Worm (Caenorhabditis elegans) whole organism, L2 larva: ENCODE measurements around the gene C09F9.1.

ENCODE experiments used
- R02D3.7 ChIP-seq: fragments of 150-350 bp; optimal IDR thresholded peaks from 2 replicates; lab custom pipeline; 2014; ENCODE audit warnings: missing biosample characterization, missing genetic modification characterization
- Y55F3AM.14 ChIP-seq: fragments of 200-800 bp; sonication (Bioruptor generic); optimal IDR thresholded peaks from 2 replicates; lab custom pipeline; 2018; ENCODE audit warnings: mild to moderate bottlenecking, missing genetic modification characterization, missing compliant biosample characterization
- ZK546.5 ChIP-seq: sonication (generic microtip); optimal IDR thresholded peaks from 2 replicates; lab custom pipeline; 2017; ENCODE audit warnings: missing biosample characterization, missing genetic modification characterization
- alr-1 ChIP-seq: fragments of 150-350 bp; optimal IDR thresholded peaks from 2 replicates; lab custom pipeline; 2014; ENCODE audit warnings: missing biosample characterization, missing genetic modification characterization
- aly-2 ChIP-seq: fragments of 150-350 bp; optimal IDR thresholded peaks from 2 replicates; lab custom pipeline; 2014; ENCODE audit warnings: missing biosample characterization, missing genetic modification characterization
- ama-1 ChIP-seq: fragments of 150-350 bp; optimal IDR thresholded peaks from 2 replicates; lab custom pipeline; 2018; ENCODE audit warnings: inconsistent platforms
- blmp-1 ChIP-seq: sonication (generic microtip); optimal IDR thresholded peaks from 2 replicates; lab custom pipeline; 2017; ENCODE audit warnings: missing genetic modification characterization, mild to moderate bottlenecking, missing compliant biosample characterization, antibody characterized with exemption, moderate library complexity; ENCODE audit not compliant: insufficient read depth
- ceh-16 ChIP-seq: fragments of 150-350 bp; optimal IDR thresholded peaks from 2 replicates; lab custom pipeline; 2014; ENCODE audit warnings: missing biosample characterization, missing genetic modification characterization
- ceh-82 ChIP-seq: fragments of 150-350 bp; optimal IDR thresholded peaks from 2 replicates; lab custom pipeline; 2014; ENCODE audit warnings: missing biosample characterization, missing genetic modification characterization
- crh-2 ChIP-seq: sonication (generic microtip); optimal IDR thresholded peaks from 2 replicates; lab custom pipeline; 2017; ENCODE audit warnings: missing biosample characterization, missing genetic modification characterization
- egl-27 ChIP-seq: sonication (generic microtip); optimal IDR thresholded peaks from 3 replicates; lab custom pipeline; 2017; ENCODE audit warnings: missing biosample characterization, missing genetic modification reagents, missing genetic modification characterization
- elt-1 ChIP-seq: fragments of 150-350 bp; optimal IDR thresholded peaks from 2 replicates; lab custom pipeline; 2014; ENCODE audit warnings: missing biosample characterization, missing genetic modification characterization
- lin-11 ChIP-seq: fragments of 150-350 bp; sonication (generic microtip); optimal IDR thresholded peaks from 2 replicates; lab custom pipeline; 2014; ENCODE audit warnings: missing biosample characterization, missing genetic modification characterization, inconsistent platforms, mixed read lengths
- lsy-2 ChIP-seq, 2 experiments: fragments of 150-350 bp in 1 of 2; sonication (generic microtip) in 1 of 2; optimal IDR thresholded peaks; 2 replicates each; lab custom pipeline; 2014 to 2017; ENCODE audit warnings: missing biosample characterization in 2 of 2, missing genetic modification characterization in 2 of 2
- mbf-1 ChIP-seq: sonication (generic microtip); optimal IDR thresholded peaks from 2 replicates; lab custom pipeline; 2017; ENCODE audit warnings: missing biosample characterization, missing genetic modification characterization
- mdl-1 ChIP-seq, 2 experiments: fragments of 150-350 bp in 1 of 2; sonication (generic microtip) in 1 of 2; optimal IDR thresholded peaks; 2 replicates each; lab custom pipeline; 2017; ENCODE audit warnings: missing biosample characterization in 2 of 2, missing genetic modification characterization in 2 of 2
- nhr-10 ChIP-seq: sonication (generic microtip); optimal IDR thresholded peaks from 2 replicates; lab custom pipeline; 2017; ENCODE audit warnings: missing biosample characterization, missing genetic modification characterization
- nhr-11 ChIP-seq: fragments of 150-350 bp; optimal IDR thresholded peaks from 2 replicates; lab custom pipeline; 2014; ENCODE audit warnings: missing biosample characterization, missing genetic modification characterization
- nhr-129 ChIP-seq: fragments of 150-350 bp; optimal IDR thresholded peaks from 2 replicates; lab custom pipeline; 2014; ENCODE audit warnings: missing biosample characterization, missing genetic modification characterization
- nhr-21 ChIP-seq: fragments of 150-350 bp; optimal IDR thresholded peaks from 2 replicates; lab custom pipeline; 2014; ENCODE audit warnings: missing biosample characterization, missing genetic modification characterization
- nhr-6 ChIP-seq: fragments of 150-350 bp; optimal IDR thresholded peaks from 2 replicates; lab custom pipeline; 2014; ENCODE audit warnings: missing biosample characterization, missing genetic modification characterization
- nhr-77 ChIP-seq: fragments of 150-350 bp; optimal IDR thresholded peaks from 2 replicates; lab custom pipeline; 2014; ENCODE audit warnings: missing biosample characterization, missing genetic modification characterization
- peb-1 ChIP-seq: fragments of 150-350 bp; optimal IDR thresholded peaks from 2 replicates; lab custom pipeline; 2014; ENCODE audit warnings: missing biosample characterization, missing genetic modification characterization
- sem-4 ChIP-seq: fragments of 150-350 bp; optimal IDR thresholded peaks from 2 replicates; lab custom pipeline; 2014; ENCODE audit warnings: missing biosample characterization, missing genetic modification reagents, missing genetic modification characterization
- skn-1 ChIP-seq: sonication (generic microtip); optimal IDR thresholded peaks from 2 replicates; lab custom pipeline; 2017; ENCODE audit warnings: missing biosample characterization, missing genetic modification characterization
- sma-9 ChIP-seq, 2 experiments: fragments of 150-350 bp in 1 of 2; sonication (generic microtip) in 1 of 2; optimal IDR thresholded peaks; 2 replicates each; lab custom pipeline; 2014 to 2016; ENCODE audit warnings: missing genetic modification characterization in 2 of 2, mild to moderate bottlenecking in 1 of 2, missing biosample characterization in 1 of 2, missing compliant biosample characterization in 1 of 2, missing genetic modification reagents in 1 of 2, moderate library complexity in 1 of 2
- unc-55 ChIP-seq: fragments of 150-350 bp; sonication (generic microtip); optimal IDR thresholded peaks from 3 replicates; lab custom pipeline; 2014; ENCODE audit warnings: missing biosample characterization, missing genetic modification reagents, missing genetic modification characterization
- unc-62 ChIP-seq: fragments of 150-350 bp; optimal IDR thresholded peaks from 2 replicates; lab custom pipeline; 2014; ENCODE audit warnings: missing biosample characterization, missing genetic modification reagents, missing genetic modification characterization
- zag-1 ChIP-seq: fragments of 150-350 bp; optimal IDR thresholded peaks from 2 replicates; lab custom pipeline; 2014; ENCODE audit warnings: missing biosample characterization, missing genetic modification characterization
- ztf-1 ChIP-seq: fragments of 200-800 bp; sonication (Bioruptor generic); conservative IDR thresholded peaks from 2 replicates; pipeline ENCODE4 v1.3.6; 2022; ENCODE audit warnings: missing genetic modification characterization, missing compliant biosample characterization
- ztf-11 ChIP-seq: sonication (generic microtip); optimal IDR thresholded peaks from 2 replicates; lab custom pipeline; 2017; ENCODE audit warnings: missing biosample characterization, missing genetic modification characterization
- ztf-4 ChIP-seq: fragments of 150-350 bp; optimal IDR thresholded peaks from 2 replicates; lab custom pipeline; 2014; ENCODE audit warnings: missing biosample characterization, missing genetic modification characterization

The C09F9.1 gene

ce11 chrII:14733424-14733823 is 35.3 kb downstream of the C09F9.1 start, which contains the start of gene glna-1:
Gene glna-1, minus strand, starts transcription at chrII:14733524.
- TF ChIP-seq ZK546.5 (tag; lab: Kevin White, UChicago), result no peak
- TF ChIP-seq ztf-1 (GFP tag; lab: Robert Waterston, UW), result no peak
- TF ChIP-seq sem-4, result no peak
- no peak for TF ChIP-seq lsy-2 (tag; optimal IDR thresholded peaks at IDR 0.05; lab: Kevin White, UChicago)
- no peak for TF ChIP-seq R02D3.7 (tag; lab: Kevin White, UChicago)
- TF ChIP-seq aly-2 (tag; lab: Kevin White, UChicago), result no peak
- TF ChIP-seq Y55F3AM.14 (GFP tag; lab: Kevin White, UChicago), result no peak
- TF ChIP-seq unc-55, result no peak
- TF ChIP-seq blmp-1 (tag; lab: Kevin White, UChicago), result no peak
- no peak for TF ChIP-seq mdl-1 (tag; optimal IDR thresholded peaks at IDR 0.05; lab: Kevin White, UChicago)
- no peak for TF ChIP-seq sma-9 (GFP tag; optimal IDR thresholded peaks at IDR 0.05; lab: Kevin White, UChicago)
- TF ChIP-seq sma-9 (tag; optimal IDR thresholded peaks at IDR 0.05; lab: Kevin White, UChicago), result no peak
- no peak for TF ChIP-seq alr-1 (tag; lab: Kevin White, UChicago)
- no peak for TF ChIP-seq lin-11 (tag; lab: Kevin White, UChicago)
- no peak for TF ChIP-seq ztf-11 (tag; lab: Kevin White, UChicago)
- TF ChIP-seq egl-27 (tag; lab: Kevin White, UChicago), result no peak
- no peak for TF ChIP-seq ceh-16 (tag; lab: Kevin White, UChicago)
- TF ChIP-seq nhr-77, result no peak
- TF ChIP-seq ceh-82 (tag; lab: Kevin White, UChicago), result no peak
- TF ChIP-seq ama-1 (lab: Kevin White, UChicago), result no peak
- TF ChIP-seq mbf-1 (tag; lab: Kevin White, UChicago), result no peak

- TF ChIP-seq skn-1 (tag; lab: Kevin White, UChicago) (no peak), mbf-1 (tag; lab: Kevin White, UChicago) (no peak), unc-62 (no peak), nhr-21 (no peak), ztf-11 (tag; lab: Kevin White, UChicago) (no peak), nhr-129 (tag; lab: Kevin White, UChicago) (no peak), nhr-6 (tag; lab: Kevin White, UChicago) (no peak), nhr-10 (tag; lab: Kevin White, UChicago) (no peak), ama-1 (lab: Kevin White, UChicago) (no peak), peb-1 (no peak), Y55F3AM.14 (GFP tag; lab: Kevin White, UChicago) (no peak), sem-4 (no peak), mdl-1 (tag; optimal IDR thresholded peaks at IDR 0.05; lab: Kevin White, UChicago) (no peak), ztf-4 (no peak), aly-2 (tag; lab: Kevin White, UChicago) (no peak)
Measured at ce11 chrII:14739143-14739542, 41.0 kb downstream of the C09F9.1 start, which contains the start of gene npr-34. Gene npr-34, minus strand, starts transcription at chrII:14739243.

ce11 chrII:14745127-14745526 is 47.0 kb downstream of the C09F9.1 start:
- TF ChIP-seq elt-1 (tag; lab: Kevin White, UChicago) (no peak), unc-55 (no peak), ZK546.5 (tag; lab: Kevin White, UChicago) (no peak), nhr-77 (no peak), nhr-11 (tag; lab: Kevin White, UChicago) (no peak), ztf-1 (GFP tag; lab: Robert Waterston, UW) (no peak), crh-2 (no peak), zag-1 (tag; lab: Kevin White, UChicago) (no peak)
